Fruit fly (Drosophila melanogaster): ENCODE measurements around the gene mtd.

DNA sequence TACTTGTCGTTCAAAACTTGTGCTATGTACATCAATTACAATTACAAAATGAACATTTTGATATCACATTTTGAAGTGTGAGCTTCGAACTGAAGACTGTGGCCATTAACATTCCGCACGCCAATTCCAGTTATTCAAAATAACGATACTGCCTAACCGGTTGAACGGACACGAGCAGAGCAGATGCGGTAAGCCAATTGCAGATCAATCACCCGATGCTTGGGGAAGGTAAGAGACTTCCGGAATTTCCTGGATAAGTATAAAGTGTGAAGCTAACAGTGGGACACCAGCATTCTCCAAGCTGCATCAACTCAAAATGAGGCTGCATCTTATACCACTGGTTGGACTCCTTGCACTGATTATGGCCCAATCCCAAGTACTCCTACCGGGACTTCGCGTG lies 126.4 kb downstream of the mtd start, which contains the start of gene CG14664:
- TF ChIP-seq h (optimal IDR thresholded peaks at IDR 0.05) (no peak), insv (optimal IDR thresholded peaks at IDR 0.05) (no peak), ttk (optimal IDR thresholded peaks at IDR 0.05) (no peak), Sin3A (optimal IDR thresholded peaks at IDR 0.05) (no peak)

Data from Kc167 (cell line).